Worm (Caenorhabditis elegans) whole organism, L2 larva: ENCODE data around the gene F31F7.2.

Source experiments
- C34F6.9 ChIP-seq: fragments of 150-350 bp; optimal IDR thresholded peaks from 2 replicates; lab custom pipeline; 2014; ENCODE audit warnings: missing biosample characterization, missing genetic modification characterization
- aly-2 ChIP-seq: fragments of 150-350 bp; optimal IDR thresholded peaks from 2 replicates; lab custom pipeline; 2014; ENCODE audit warnings: missing biosample characterization, missing genetic modification characterization
- dmd-4 ChIP-seq: sonication (generic microtip); optimal IDR thresholded peaks from 2 replicates; lab custom pipeline; 2017; ENCODE audit warnings: missing biosample characterization, missing genetic modification characterization
- lsy-2 ChIP-seq, 2 experiments: fragments of 150-350 bp in 1 of 2; sonication (generic microtip) in 1 of 2; optimal IDR thresholded peaks; 2 replicates each; lab custom pipeline; 2014 to 2017; ENCODE audit warnings: missing biosample characterization in 2 of 2, missing genetic modification characterization in 2 of 2
- mab-5 ChIP-seq: fragments of 150-350 bp; optimal IDR thresholded peaks from 2 replicates; lab custom pipeline; 2014; ENCODE audit warnings: missing biosample characterization, missing genetic modification characterization
- nhr-10 ChIP-seq: sonication (generic microtip); optimal IDR thresholded peaks from 2 replicates; lab custom pipeline; 2017; ENCODE audit warnings: missing biosample characterization, missing genetic modification characterization
- nhr-11 ChIP-seq: fragments of 150-350 bp; optimal IDR thresholded peaks from 2 replicates; lab custom pipeline; 2014; ENCODE audit warnings: missing biosample characterization, missing genetic modification characterization
- snpc-4 ChIP-seq: fragments of 150-350 bp; optimal IDR thresholded peaks from 2 replicates; lab custom pipeline; 2014; ENCODE audit warnings: missing biosample characterization, missing genetic modification characterization
- zag-1 ChIP-seq: fragments of 150-350 bp; optimal IDR thresholded peaks from 2 replicates; lab custom pipeline; 2014; ENCODE audit warnings: missing biosample characterization, missing genetic modification characterization
- ztf-1 ChIP-seq: fragments of 200-800 bp; sonication (Bioruptor generic); conservative IDR thresholded peaks from 2 replicates; pipeline ENCODE4 v1.3.6; 2022; ENCODE audit warnings: missing genetic modification characterization, missing compliant biosample characterization

The F31F7.2 gene

DNA sequence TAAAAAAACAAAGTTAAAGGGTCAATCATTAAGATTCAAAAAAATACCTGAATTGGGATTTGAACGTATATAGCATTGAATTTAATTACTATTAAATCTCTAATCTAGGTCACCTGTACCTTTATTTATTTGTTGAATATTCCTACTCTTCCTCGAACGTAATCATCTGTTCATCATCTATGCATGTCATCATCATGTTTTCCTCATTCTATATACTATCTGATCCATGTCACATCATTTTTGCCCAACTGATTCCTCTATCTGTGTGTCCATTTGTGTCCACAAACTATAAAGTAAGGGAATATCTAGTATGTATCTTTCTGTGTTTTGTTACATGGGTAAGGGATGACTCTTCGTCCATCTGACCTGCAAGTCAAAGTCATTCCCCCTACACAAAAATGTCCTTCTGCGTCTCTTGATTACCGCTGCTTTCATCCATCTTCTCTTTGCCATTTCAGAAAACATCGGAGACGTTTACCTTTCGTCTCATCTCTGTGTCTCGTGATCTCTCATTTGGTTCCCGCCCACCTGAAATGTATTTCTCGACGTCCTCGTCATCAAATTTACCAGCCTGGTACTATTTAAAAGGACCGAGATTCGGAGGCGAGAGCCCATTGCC is 52.2 kb downstream of the F31F7.2 start (continued):
- TF ChIP-seq nhr-10 (no peak), dmd-4 (tag; lab: Kevin White, UChicago) (no peak), snpc-4 (no peak), ztf-1 (GFP tag; lab: Robert Waterston, UW) (no peak), zag-1 (tag; lab: Kevin White, UChicago) (no peak), aly-2 (no peak), lsy-2 (tag; optimal IDR thresholded peaks at IDR 0.05; lab: Kevin White, UChicago) (no peak), mab-5 (no peak), C34F6.9 (tag; lab: Kevin White, UChicago) (no peak)

DNA sequence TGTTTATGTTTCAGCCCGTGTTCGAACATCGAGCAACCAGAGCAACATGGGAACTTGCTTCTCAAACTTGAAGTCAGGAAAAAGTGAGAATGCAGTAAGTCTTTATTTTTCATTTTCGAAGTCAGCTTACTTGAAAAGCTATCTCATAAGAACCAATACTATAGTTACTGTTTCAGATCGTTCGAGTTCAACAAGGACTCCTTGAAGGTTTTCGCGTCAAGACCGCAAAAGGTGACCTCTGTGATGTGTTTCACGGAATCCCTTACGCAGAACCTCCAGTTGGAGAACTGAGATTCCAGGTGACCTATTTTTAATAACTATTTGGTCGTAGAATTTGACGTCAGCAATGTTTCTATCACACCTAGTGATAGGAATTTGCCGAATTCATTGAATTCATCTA is 53.0 kb downstream of the F31F7.2 start:
- no peak for TF ChIP-seq nhr-11 (tag; lab: Kevin White, UChicago)
